Worm (Caenorhabditis elegans): ENCODE measurements around the gene nhr-14.

ce11 chrX:8444922-8445321 is 31.1 kb downstream of the nhr-14 start:
- TF ChIP-seq tab-1 (GFP tag; IDR thresholded peaks at IDR 0.05) (no peak), ztf-29 (GFP tag; IDR thresholded peaks at IDR 0.05) (no peak), T22C8.4 (GFP tag; IDR thresholded peaks at IDR 0.05) (no peak), med-1 (GFP tag; optimal IDR thresholded peaks at IDR 0.05; ENCODE audit: insufficient read depth) (no peak), ztf-23 (GFP tag; IDR thresholded peaks at IDR 0.05) (no peak), ref-1 (GFP tag; conservative IDR thresholded peaks at IDR 0.05) (no peak), flt-1 (GFP tag; IDR thresholded peaks at IDR 0.05) (no peak), cog-1 (tag; optimal IDR thresholded peaks at IDR 0.05) (no peak)
